Fruit fly (Drosophila melanogaster): ENCODE data around the gene parvin.

- TF ChIP-seq Dll (optimal IDR thresholded peaks at IDR 0.05) = no peak
- TF ChIP-seq CG8478 (optimal IDR thresholded peaks at IDR 0.05) = no peak
- TF ChIP-seq EcR (GFP tag; optimal IDR thresholded peaks at IDR 0.05) = no peak
- no peak for TF ChIP-seq pan (optimal IDR thresholded peaks at IDR 0.05)
- TF ChIP-seq psq (optimal IDR thresholded peaks at IDR 0.05) = no peak
- no peak for TF ChIP-seq usp (GFP tag; optimal IDR thresholded peaks at IDR 0.05)
These were observed 16.3 kb downstream of the parvin start for dm6 chrX:19762167-19762566.

Measured in whole organism.